Worm (Caenorhabditis elegans): ENCODE measurements around the gene dhs-21.

The dhs-21 gene

ce11 chrV:12701613-12702012 is 31.8 kb downstream of the dhs-21 start:
- TF ChIP-seq lin-11 (tag; optimal IDR thresholded peaks at IDR 0.05) (no peak), crh-2 (tag; optimal IDR thresholded peaks at IDR 0.05) (peak; percentile 47), mbf-1 (tag; optimal IDR thresholded peaks at IDR 0.05) (no peak), unc-55 (GFP tag; optimal IDR thresholded peaks at IDR 0.05) (no peak), zag-1 (tag; optimal IDR thresholded peaks at IDR 0.05) (peak; percentile 48), sma-9 (GFP tag; optimal IDR thresholded peaks at IDR 0.05) (no peak), sma-9 (tag; optimal IDR thresholded peaks at IDR 0.05) (no peak), ama-1 (optimal IDR thresholded peaks at IDR 0.05) (no peak)

- TF ChIP-seq lin-13 (GFP tag; optimal IDR thresholded peaks at IDR 0.05), result no peak
- no peak for TF ChIP-seq Y55F3AM.14 (GFP tag; optimal IDR thresholded peaks at IDR 0.05)
- TF ChIP-seq lin-39 (tag; optimal IDR thresholded peaks at IDR 0.05), result no peak
- TF ChIP-seq nhr-237 (tag; optimal IDR thresholded peaks at IDR 0.05), result no peak
- no peak for TF ChIP-seq unc-39 (tag; optimal IDR thresholded peaks at IDR 0.05)
- no peak for TF ChIP-seq sma-3 (GFP tag; optimal IDR thresholded peaks at IDR 0.05)
- TF ChIP-seq C34F6.9 (tag; optimal IDR thresholded peaks at IDR 0.05), result peak; percentile 66
- TF ChIP-seq ztf-11 (tag; optimal IDR thresholded peaks at IDR 0.05), result no peak
- no peak for TF ChIP-seq nhr-23 (tag; optimal IDR thresholded peaks at IDR 0.05)
- TF ChIP-seq sem-4 (tag; optimal IDR thresholded peaks at IDR 0.05), result no peak
- no peak for TF ChIP-seq ceh-82 (tag; optimal IDR thresholded peaks at IDR 0.05)
- TF ChIP-seq mdl-1 (tag; optimal IDR thresholded peaks at IDR 0.05), result no peak
- TF ChIP-seq nhr-12 (tag; optimal IDR thresholded peaks at IDR 0.05), result no peak
- peak; percentile 34 for TF ChIP-seq unc-55 (GFP tag; optimal IDR thresholded peaks at IDR 0.05)
- no peak for TF ChIP-seq mbf-1 (tag; optimal IDR thresholded peaks at IDR 0.05)
- TF ChIP-seq skn-1 (tag; optimal IDR thresholded peaks at IDR 0.05), result peak; percentile 11
- peak; percentile 12 for TF ChIP-seq fos-1 (tag; optimal IDR thresholded peaks at IDR 0.05)
- no peak for TF ChIP-seq lin-11 (tag; optimal IDR thresholded peaks at IDR 0.05)
- no peak for TF ChIP-seq blmp-1 (tag; optimal IDR thresholded peaks at IDR 0.05; ENCODE audit: insufficient read depth)
- TF ChIP-seq ama-1 (optimal IDR thresholded peaks at IDR 0.05), result no peak
- TF ChIP-seq elt-3 (tag; optimal IDR thresholded peaks at IDR 0.05), result no peak
- no peak for TF ChIP-seq snpc-4 (tag; optimal IDR thresholded peaks at IDR 0.05)
- no peak for TF ChIP-seq crh-2 (tag; optimal IDR thresholded peaks at IDR 0.05)
- peak; percentile 33 for TF ChIP-seq nhr-129 (tag; optimal IDR thresholded peaks at IDR 0.05)
- TF ChIP-seq nhr-10 (tag; optimal IDR thresholded peaks at IDR 0.05), result no peak
- no peak for TF ChIP-seq nhr-21 (tag; optimal IDR thresholded peaks at IDR 0.05)
- TF ChIP-seq aly-2 (tag; optimal IDR thresholded peaks at IDR 0.05), result no peak
- no peak for TF ChIP-seq zag-1 (tag; optimal IDR thresholded peaks at IDR 0.05)
- no peak for TF ChIP-seq egl-27 (tag; optimal IDR thresholded peaks at IDR 0.05)
- TF ChIP-seq elt-1 (tag; optimal IDR thresholded peaks at IDR 0.05), result no peak
Measured at ce11 chrV:12697364-12697901, 36.0 kb downstream of the dhs-21 start, which contains the start of gene istr-1. TSS of gene istr-1 (plus strand) at chrV:12697858.

- no peak for TF ChIP-seq R02D3.7 (tag; optimal IDR thresholded peaks at IDR 0.05)
- TF ChIP-seq lin-13 (GFP tag; optimal IDR thresholded peaks at IDR 0.05), result no peak
- no peak for TF ChIP-seq nhr-6 (tag; optimal IDR thresholded peaks at IDR 0.05)
- TF ChIP-seq ceh-16 (tag; optimal IDR thresholded peaks at IDR 0.05), result no peak
- TF ChIP-seq elt-3 (tag; optimal IDR thresholded peaks at IDR 0.05), result no peak
- TF ChIP-seq unc-39 (tag; optimal IDR thresholded peaks at IDR 0.05), result no peak
- no peak for TF ChIP-seq unc-55 (GFP tag; optimal IDR thresholded peaks at IDR 0.05)
- no peak for TF ChIP-seq peb-1 (tag; optimal IDR thresholded peaks at IDR 0.05)
- TF ChIP-seq lin-11 (tag; optimal IDR thresholded peaks at IDR 0.05), result no peak
- TF ChIP-seq fos-1 (tag; optimal IDR thresholded peaks at IDR 0.05), result no peak
- TF ChIP-seq ama-1 (optimal IDR thresholded peaks at IDR 0.05), result no peak
- no peak for TF ChIP-seq C34F6.9 (tag; optimal IDR thresholded peaks at IDR 0.05)
- TF ChIP-seq sma-3 (GFP tag; optimal IDR thresholded peaks at IDR 0.05), result no peak
- TF ChIP-seq F13H6.1 (tag; optimal IDR thresholded peaks at IDR 0.05), result no peak
- TF ChIP-seq nhr-237 (tag; optimal IDR thresholded peaks at IDR 0.05), result no peak
- TF ChIP-seq mdl-1 (tag; optimal IDR thresholded peaks at IDR 0.05), result no peak
- no peak for TF ChIP-seq nhr-10 (tag; optimal IDR thresholded peaks at IDR 0.05)
- no peak for TF ChIP-seq ztf-1 (GFP tag; conservative IDR thresholded peaks at IDR 0.05)
- TF ChIP-seq dmd-4 (tag; optimal IDR thresholded peaks at IDR 0.05), result no peak
- TF ChIP-seq elt-1 (tag; optimal IDR thresholded peaks at IDR 0.05), result no peak
Measured at ce11 chrV:12696790-12697189, 36.7 kb downstream of the dhs-21 start.

All from whole organism, L2 larva.